Fruit fly (Drosophila melanogaster) whole organism, embryonic: ENCODE data around the gene IFT52.

Experiments used
- CG12104 ChIP-seq: fragments of 200-800 bp; sonication (Bioruptor generic); optimal IDR thresholded peaks from 3 replicates; lab custom pipeline; 2016; ENCODE audit warnings: missing biosample characterization, missing genetic modification characterization
- CG1832 ChIP-seq: fragments of 200-800 bp; sonication (Bioruptor generic); optimal IDR thresholded peaks from 2 replicates; lab custom pipeline; 2017; ENCODE audit warnings: missing biosample characterization, mild to moderate bottlenecking, missing genetic modification characterization, inconsistent platforms
- CG30431 ChIP-seq: fragments of 200-800 bp; sonication (Bioruptor generic); optimal IDR thresholded peaks from 2 replicates; lab custom pipeline; 2017; ENCODE audit warnings: missing biosample characterization, missing genetic modification characterization
- Lpt ChIP-seq: fragments of >200 bp; optimal IDR thresholded peaks from 2 replicates; lab custom pipeline; 2018; ENCODE audit warnings: missing biosample characterization, missing genetic modification characterization
- Sry-β ChIP-seq: fragments of 200-800 bp; sonication (Bioruptor generic); optimal IDR thresholded peaks from 2 replicates; lab custom pipeline; 2018; ENCODE audit warnings: missing biosample characterization, mild to moderate bottlenecking, missing genetic modification characterization, moderate library complexity
- amos ChIP-seq: fragments of 200-800 bp; sonication (Bioruptor generic); IDR thresholded peaks from 2 replicates; pipeline ENCODE4 v1.3.6; 2022; ENCODE audit warnings: missing biosample characterization, missing genetic modification characterization; ENCODE audit not compliant: partially characterized antibody
- ham ChIP-seq: fragments of 200-800 bp; sonication (Bioruptor generic); IDR thresholded peaks from 2 replicates; pipeline ENCODE4 v1.3.6; 2022; ENCODE audit warnings: missing biosample characterization, missing genetic modification characterization
- sens-2 ChIP-seq: fragments of 200-800 bp; sonication (Bioruptor generic); IDR thresholded peaks from 2 replicates; pipeline ENCODE4 v1.3.6; 2022; ENCODE audit warnings: missing biosample characterization, missing genetic modification characterization

- TF ChIP-seq sens-2 (GFP tag; lab: Robert Waterston, UW) (no peak), CG1832 (GFP tag; lab: Kevin White, UChicago) (no peak), Lpt (GFP tag; lab: Kevin White, UChicago) (no peak), ham (no peak), Sry-β (no peak), CG12104 (GFP tag; lab: Kevin White, UChicago) (no peak), amos (no peak), CG30431 (GFP tag; lab: Kevin White, UChicago) (no peak)
These were observed 5.0 kb downstream of the IFT52 start for dm6 chr2L:6552345-6552744.
